Worm (Caenorhabditis elegans): ENCODE data around the gene pam-1.

ce11 chrIV:7580062-7580614 is 29.5 kb upstream of the pam-1 start, which contains the start of the genes cec-5 and nol-10:
- TF ChIP-seq ama-1 (optimal IDR thresholded peaks at IDR 0.05) (no peak), nhr-28 (tag; optimal IDR thresholded peaks at IDR 0.05) (no peak), pqm-1 (tag; optimal IDR thresholded peaks at IDR 0.05) (peak; percentile 27)
